Worm (Caenorhabditis elegans): Measurements from ENCODE around the gene ZC449.4.

DNA sequence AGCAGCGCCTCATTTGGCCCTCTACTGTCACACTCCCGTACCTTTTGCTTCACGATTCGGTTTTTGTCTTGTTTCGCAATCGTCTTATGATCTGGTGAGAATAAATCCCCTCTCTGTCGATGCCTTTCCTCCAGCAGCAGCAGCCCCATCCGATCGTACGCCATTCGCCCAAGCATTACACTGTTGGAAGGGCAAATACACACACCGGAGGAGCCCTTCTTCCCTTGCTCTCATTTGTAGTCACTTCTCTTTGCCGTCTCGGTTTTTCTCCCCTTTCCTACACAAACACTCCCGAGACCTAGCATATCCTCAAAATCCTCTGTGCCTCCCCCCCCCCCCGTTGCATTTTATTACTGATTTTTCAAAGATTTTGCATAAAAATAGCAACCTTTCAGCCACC lies 34.9 kb downstream of the ZC449.4 start, which contains the start of gene set-30:
- no peak for TF ChIP-seq ztf-11 (tag; optimal IDR thresholded peaks at IDR 0.05)
- no peak for TF ChIP-seq pha-4 (tag; optimal IDR thresholded peaks at IDR 0.05)
- no peak for TF ChIP-seq nhr-237 (tag; optimal IDR thresholded peaks at IDR 0.05)
- no peak for TF ChIP-seq elt-1 (tag; optimal IDR thresholded peaks at IDR 0.05; ENCODE audit: borderline replicate concordance, insufficient read depth)
- TF ChIP-seq drap-1 (GFP tag; optimal IDR thresholded peaks at IDR 0.05), result peak; percentile 4
- no peak for TF ChIP-seq unc-62 (GFP tag; optimal IDR thresholded peaks at IDR 0.05)

All from whole organism, mixed stage, embryonic.